Fruit fly (Drosophila melanogaster) whole organism, embryonic: ENCODE data around the gene mRF1.

Source experiments
- Atf-2 ChIP-seq: fragments of 200-800 bp; sonication (Bioruptor generic); optimal IDR thresholded peaks from 2 replicates; lab custom pipeline; 2016; ENCODE audit warnings: missing biosample characterization, missing genetic modification characterization
- Awh ChIP-seq: fragments of 200-800 bp; sonication (Bioruptor generic); IDR thresholded peaks from 2 replicates; pipeline ENCODE4, ENCODE4 v1.3.6; 2022; ENCODE audit warnings: missing biosample characterization, missing genetic modification characterization
- CG10267 ChIP-seq: fragments of 200-800 bp; sonication (Bioruptor generic); optimal IDR thresholded peaks from 2 replicates; lab custom pipeline; 2018; ENCODE audit warnings: missing biosample characterization, mild to moderate bottlenecking, missing genetic modification characterization, moderate library complexity
- CG11560 ChIP-seq: fragments of 200-800 bp; sonication (Bioruptor generic); IDR thresholded peaks from 3 replicates; pipeline ENCODE4 v1.3.6; 2022; ENCODE audit warnings: missing biosample characterization, missing genetic modification characterization
- CG12104 ChIP-seq: fragments of 200-800 bp; sonication (Bioruptor generic); optimal IDR thresholded peaks from 3 replicates; lab custom pipeline; 2016; ENCODE audit warnings: missing biosample characterization, missing genetic modification characterization
- CG12155 ChIP-seq: fragments of 200-800 bp; sonication (Bioruptor generic); optimal IDR thresholded peaks from 3 replicates; lab custom pipeline; 2016; ENCODE audit warnings: missing biosample characterization, missing genetic modification characterization
- CG12299 ChIP-seq: fragments of 200-800 bp; sonication (Bioruptor generic); optimal IDR thresholded peaks from 2 replicates; lab custom pipeline; 2018; ENCODE audit warnings: missing biosample characterization, mild to moderate bottlenecking, missing genetic modification characterization
- CG14710 ChIP-seq: fragments of 200-800 bp; sonication (Bioruptor generic); optimal IDR thresholded peaks from 3 replicates; lab custom pipeline; 2019; ENCODE audit warnings: missing biosample characterization, mild to moderate bottlenecking, missing genetic modification characterization, moderate library complexity
- CG16815 ChIP-seq: fragments of 200-800 bp; sonication (Bioruptor generic); optimal IDR thresholded peaks from 3 replicates; lab custom pipeline; 2017; ENCODE audit warnings: missing biosample characterization, mild to moderate bottlenecking, missing genetic modification characterization
- CG2889 ChIP-seq: fragments of 200-800 bp; sonication (Bioruptor generic); IDR thresholded peaks from 3 replicates; pipeline ENCODE4 v1.3.6; 2022; ENCODE audit warnings: missing biosample characterization, missing genetic modification characterization
- CG32767 ChIP-seq: fragments of 200-800 bp; sonication (Bioruptor generic); IDR thresholded peaks from 2 replicates; pipeline ENCODE4 v1.3.6; 2022; ENCODE audit warnings: missing biosample characterization, missing genetic modification characterization
- CG32772 ChIP-seq: fragments of 200-800 bp; sonication (Bioruptor generic); IDR thresholded peaks from 2 replicates; pipeline ENCODE4 v1.3.6; 2022; ENCODE audit warnings: missing biosample characterization, missing genetic modification characterization
- CG3281 ChIP-seq: fragments of 200-800 bp; sonication (Bioruptor generic); optimal IDR thresholded peaks from 3 replicates; lab custom pipeline; 2017; ENCODE audit warnings: missing biosample characterization, mild to moderate bottlenecking, missing genetic modification characterization
- CG3995 ChIP-seq: fragments of 200-800 bp; sonication (Bioruptor generic); optimal IDR thresholded peaks from 3 replicates; lab custom pipeline; 2016; ENCODE audit warnings: missing biosample characterization, missing genetic modification characterization
- CG4328 ChIP-seq: fragments of 200-800 bp; sonication (Bioruptor generic); optimal IDR thresholded peaks from 3 replicates; lab custom pipeline; 2017; ENCODE audit warnings: missing biosample characterization, missing genetic modification reagents, missing genetic modification characterization
- CrebB ChIP-seq: fragments of 200-800 bp; sonication (Bioruptor generic); optimal IDR thresholded peaks from 3 replicates; lab custom pipeline; 2018; ENCODE audit warnings: missing biosample characterization, mild to moderate bottlenecking, missing genetic modification characterization
- Dip2 ChIP-seq: fragments of 200-800 bp; sonication (Bioruptor generic); IDR thresholded peaks from 2 replicates; pipeline ENCODE4 v1.3.6; 2022; ENCODE audit warnings: missing biosample characterization, missing genetic modification characterization
- Doc3 ChIP-seq: fragments of 200-800 bp; sonication (Bioruptor generic); IDR thresholded peaks from 3 replicates; pipeline ENCODE4 v1.3.6; 2022; ENCODE audit warnings: missing biosample characterization, missing genetic modification characterization; ENCODE audit not compliant: partially characterized antibody
- ERR ChIP-seq: fragments of 200-800 bp; sonication (Bioruptor generic); optimal IDR thresholded peaks from 2 replicates; lab custom pipeline; 2016; ENCODE audit warnings: missing biosample characterization, missing genetic modification characterization
- Elba2 ChIP-seq: fragments of 200-800 bp; sonication (Bioruptor generic); optimal IDR thresholded peaks from 3 replicates; lab custom pipeline; 2016; ENCODE audit warnings: missing biosample characterization, missing genetic modification characterization
- Lhr ChIP-seq: fragments of 200-800 bp; sonication (Bioruptor generic); optimal IDR thresholded peaks from 3 replicates; lab custom pipeline; 2017; ENCODE audit warnings: mild to moderate bottlenecking, missing biosample characterization, missing genetic modification reagents, missing genetic modification characterization
- Mrtf ChIP-seq: fragments of 200-800 bp; sonication (Bioruptor generic); IDR thresholded peaks from 3 replicates; pipeline ENCODE4 v1.3.6; 2022; ENCODE audit warnings: missing biosample characterization, missing genetic modification characterization
- Oli ChIP-seq: fragments of 200-800 bp; sonication (Bioruptor generic); optimal IDR thresholded peaks from 2 replicates; lab custom pipeline; 2018; ENCODE audit warnings: missing biosample characterization, mild to moderate bottlenecking, missing genetic modification characterization, moderate library complexity
- Scr ChIP-seq: fragments of 200-800 bp; sonication (Bioruptor generic); IDR thresholded peaks from 2 replicates; pipeline ENCODE4 v1.3.6; 2022; ENCODE audit warnings: missing biosample characterization, missing genetic modification characterization; ENCODE audit not compliant: partially characterized antibody
- Sin3A ChIP-seq: fragments of >200 bp; optimal IDR thresholded peaks from 2 replicates; lab custom pipeline; 2018
- Six4 ChIP-seq: fragments of 200-800 bp; sonication (Bioruptor generic); optimal IDR thresholded peaks from 2 replicates; lab custom pipeline; 2016; ENCODE audit warnings: missing biosample characterization, missing genetic modification characterization
- Sry-δ ChIP-seq: fragments of 200-800 bp; sonication (Bioruptor generic); optimal IDR thresholded peaks from 2 replicates; lab custom pipeline; 2016; ENCODE audit warnings: missing biosample characterization, missing genetic modification characterization
- Trl ChIP-seq, 3 experiments: fragments of >200 bp in 2 of 3; fragments of 200-800 bp in 1 of 3; sonication (Bioruptor generic) in 1 of 3; optimal IDR thresholded peaks; 2 replicates in 1 of 3; 3 replicates in 2 of 3; lab custom pipeline; 2016 to 2017; ENCODE audit warnings: missing biosample characterization in 1 of 3, missing genetic modification characterization in 1 of 3
- abd-A ChIP-seq: fragments of 200-800 bp; sonication (Bioruptor generic); optimal IDR thresholded peaks from 3 replicates; lab custom pipeline; 2019; ENCODE audit warnings: missing biosample characterization, mild to moderate bottlenecking, missing genetic modification characterization, moderate library complexity
- amos ChIP-seq: fragments of 200-800 bp; sonication (Bioruptor generic); IDR thresholded peaks from 2 replicates; pipeline ENCODE4 v1.3.6; 2022; ENCODE audit warnings: missing biosample characterization, missing genetic modification characterization; ENCODE audit not compliant: partially characterized antibody
- ara ChIP-seq: fragments of 200-800 bp; sonication (Bioruptor generic); IDR thresholded peaks from 2 replicates; pipeline ENCODE4 v1.3.6; 2022; ENCODE audit warnings: missing biosample characterization, missing genetic modification characterization
- bbx ChIP-seq: fragments of 200-800 bp; sonication (Bioruptor generic); IDR thresholded peaks from 2 replicates; pipeline ENCODE4 v1.3.6; 2022; ENCODE audit warnings: missing biosample characterization, missing genetic modification characterization; ENCODE audit not compliant: partially characterized antibody
- bowl ChIP-seq: fragments of 200-800 bp; sonication (Bioruptor generic); IDR thresholded peaks from 2 replicates; pipeline ENCODE4 v1.3.6; 2022; ENCODE audit warnings: missing biosample characterization, missing genetic modification characterization
- corto ChIP-seq: fragments of 200-800 bp; sonication (Bioruptor generic); optimal IDR thresholded peaks from 2 replicates; lab custom pipeline; 2016; ENCODE audit warnings: missing biosample characterization, mild to moderate bottlenecking, missing genetic modification characterization, moderate library complexity
- dysf ChIP-seq: fragments of 200-800 bp; sonication (Bioruptor generic); IDR thresholded peaks from 3 replicates; pipeline ENCODE4 v1.3.6; 2022; ENCODE audit warnings: missing biosample characterization, missing genetic modification characterization
- ewg ChIP-seq: fragments of 200-800 bp; sonication (Bioruptor generic); optimal IDR thresholded peaks from 3 replicates; lab custom pipeline; 2017; ENCODE audit warnings: mild to moderate bottlenecking, missing biosample characterization, missing genetic modification reagents, missing genetic modification characterization
- grn ChIP-seq: fragments of 200-800 bp; sonication (Bioruptor generic); optimal IDR thresholded peaks from 3 replicates; lab custom pipeline; 2017; ENCODE audit warnings: missing biosample characterization, missing genetic modification characterization
- ind ChIP-seq: fragments of 200-800 bp; sonication (Bioruptor generic); optimal IDR thresholded peaks from 3 replicates; lab custom pipeline; 2016; ENCODE audit warnings: missing biosample characterization, missing genetic modification characterization
- klu ChIP-seq: fragments of 200-800 bp; sonication (Bioruptor generic); IDR thresholded peaks from 2 replicates; pipeline ENCODE4 v1.3.6; 2022; ENCODE audit warnings: missing biosample characterization, missing genetic modification characterization
- luna ChIP-seq: fragments of 200-800 bp; sonication (Bioruptor generic); optimal IDR thresholded peaks from 2 replicates; lab custom pipeline; 2016; ENCODE audit warnings: missing biosample characterization, missing genetic modification characterization
- mam ChIP-seq: fragments of 200-800 bp; sonication (Bioruptor generic); optimal IDR thresholded peaks from 3 replicates; lab custom pipeline; 2016; ENCODE audit warnings: missing biosample characterization, missing genetic modification characterization
- mirr ChIP-seq: fragments of 200-800 bp; sonication (Bioruptor generic); optimal IDR thresholded peaks from 3 replicates; lab custom pipeline; 2018; ENCODE audit warnings: missing biosample characterization, mild to moderate bottlenecking, missing genetic modification characterization
- pan ChIP-seq, 4 experiments: fragments of >200 bp in 3 of 4; fragments of 200-800 bp in 1 of 4; sonication (Bioruptor generic) in 1 of 4; optimal IDR thresholded peaks in 3 of 4; IDR thresholded peaks in 1 of 4; 2 replicates each; pipeline versions ENCODE4 v1.3.6 to Lab custom; 2017 to 2022; ENCODE audit warnings: missing biosample characterization in 2 of 4, missing genetic modification characterization in 2 of 4, mixed read lengths in 1 of 4
- peb ChIP-seq: fragments of 200-800 bp; sonication (Bioruptor generic); IDR thresholded peaks from 2 replicates; pipeline ENCODE4 v1.3.6; 2022; ENCODE audit warnings: missing biosample characterization, missing genetic modification characterization
- schlank ChIP-seq: fragments of 200-800 bp; sonication (Bioruptor generic); optimal IDR thresholded peaks from 2 replicates; lab custom pipeline; 2018; ENCODE audit warnings: missing biosample characterization, mild to moderate bottlenecking, missing genetic modification characterization
- so ChIP-seq: fragments of 200-800 bp; sonication (Bioruptor generic); IDR thresholded peaks from 3 replicates; pipeline ENCODE4 v1.3.6; 2022; ENCODE audit warnings: missing biosample characterization, missing genetic modification characterization
- sug ChIP-seq: fragments of 200-800 bp; optimal IDR thresholded peaks from 2 replicates; lab custom pipeline; 2019; ENCODE audit warnings: missing biosample characterization, mild to moderate bottlenecking, missing genetic modification characterization, moderate library complexity
- twi ChIP-seq: fragments of 200-800 bp; optimal IDR thresholded peaks from 2 replicates; lab custom pipeline; 2019; ENCODE audit warnings: missing biosample characterization, mild to moderate bottlenecking, missing genetic modification characterization, moderate library complexity
- vvl ChIP-seq: fragments of 200-800 bp; sonication (Bioruptor generic); IDR thresholded peaks from 2 replicates; pipeline ENCODE4 v1.3.6; 2022; ENCODE audit warnings: missing biosample characterization, missing genetic modification characterization

Gene mRF1

DNA sequence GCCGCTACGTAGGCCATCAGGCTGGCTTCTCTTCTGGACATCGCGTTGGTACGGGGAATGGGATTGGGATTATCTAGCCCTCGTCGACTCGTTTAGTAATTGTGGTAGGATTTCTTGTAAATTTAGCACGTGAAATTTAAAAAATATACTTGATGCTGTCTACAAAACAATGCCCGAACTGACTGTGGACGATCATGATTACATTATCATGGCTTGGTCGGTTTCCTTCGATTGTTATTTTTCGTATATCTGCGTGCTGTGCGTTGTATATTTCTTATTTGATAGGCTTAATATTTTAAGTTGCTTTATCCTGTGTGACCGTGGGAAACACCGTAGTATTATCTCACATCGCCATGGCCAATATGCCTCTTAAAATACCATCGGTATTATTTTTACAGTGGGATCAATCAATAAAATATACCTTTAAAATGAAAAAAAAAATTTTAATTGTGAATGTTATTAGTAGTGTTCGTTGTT is 16.8 kb upstream of the mRF1 start, which contains the start of gene CG16972 (continued):
- TF ChIP-seq Elba2 (peak; percentile 30), Awh (0 out of 2 replicates have a peak, but pooled peaks have one; percentile 9), CG12155 (GFP tag; lab: Kevin White, UChicago) (no peak), ara (GFP tag; lab: Robert Waterston, UW) (0 out of 2 replicates have a peak, but pooled peaks have one; percentile 1), mirr (no peak), ind (no peak), corto (GFP tag; lab: Kevin White, UChicago) (no peak), twi (tag; lab: Kevin White, UChicago) (no peak), abd-A (tag; lab: Kevin White, UChicago) (no peak), dysf (GFP tag; lab: Robert Waterston, UW) (peak; percentile 40; the same call in 1 of the 3 replicates), Scr (GFP tag; lab: Robert Waterston, UW) (no peak), Atf-2 (GFP tag; lab: Kevin White, UChicago) (no peak), CG4328 (GFP tag; lab: Kevin White, UChicago) (no peak), CG14710 (no peak), so (GFP tag; lab: Robert Waterston, UW) (no peak), Oli (tag; lab: Kevin White, UChicago) (no peak), pan (optimal IDR thresholded peaks at IDR 0.05; lab: Kevin White, UChicago) (no peak), pan (GFP tag; optimal IDR thresholded peaks at IDR 0.05 in 1 of 2, IDR thresholded peaks at IDR 0.05 in 1 of 2) (peak in 1 of 2 experiments; percentile 53), Doc3 (no peak)

DNA sequence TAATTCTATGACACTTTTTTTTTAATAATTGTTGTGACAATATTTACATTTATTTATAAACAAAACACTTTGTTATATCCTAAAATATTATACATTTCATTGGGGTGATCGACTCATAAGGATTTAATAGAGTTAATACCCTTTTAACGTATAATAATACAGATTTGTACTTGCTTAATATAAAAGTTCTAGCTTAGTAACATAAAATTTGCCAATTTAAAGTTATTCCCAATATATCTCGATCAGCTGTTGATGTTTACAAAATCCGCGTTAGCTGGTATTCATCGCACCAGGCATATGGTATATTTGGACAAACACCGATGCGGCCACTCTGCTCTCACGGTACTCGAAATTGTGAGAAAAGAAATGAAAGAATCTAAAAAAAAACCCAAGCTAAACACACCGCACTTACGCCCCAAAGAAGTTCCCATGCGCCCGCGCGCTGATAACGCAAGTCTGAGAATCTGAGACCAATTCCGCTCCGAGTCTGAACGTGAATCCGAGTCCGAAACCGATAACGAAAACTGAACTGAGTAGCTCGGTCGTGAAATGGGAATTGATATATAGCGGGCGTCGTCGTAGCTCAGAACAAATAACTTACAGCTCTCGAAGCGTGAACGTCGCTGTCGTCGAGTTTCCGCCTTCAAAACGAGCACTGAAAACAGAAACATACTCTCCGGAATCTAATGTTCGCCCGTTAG is 16.2 kb upstream of the mRF1 start, which contains the start of gene Pect:
TSS of gene Pect (plus strand) at position 326 of the 701 bp plus-strand sequence.
- TF ChIP-seq CG14710 = peak; percentile 69
- no peak for TF ChIP-seq CG11560 (tag; lab: Robert Waterston, UW)
- peak; percentile 98 for TF ChIP-seq ewg (GFP tag; lab: Kevin White, UChicago)
- peak; percentile 42 for TF ChIP-seq CrebB (tag; lab: Kevin White, UChicago)
- no peak for TF ChIP-seq CG32772 (GFP tag; lab: Robert Waterston, UW)
- TF ChIP-seq Lhr (GFP tag; lab: Kevin White, UChicago) = peak; percentile 60
- TF ChIP-seq CG3281 (GFP tag; lab: Kevin White, UChicago) = no peak
- peak; percentile 7 for TF ChIP-seq ERR
- TF ChIP-seq peb (GFP tag; lab: Robert Waterston, UW) = no peak
- no peak for TF ChIP-seq grn (GFP tag; lab: Kevin White, UChicago)
- no peak for TF ChIP-seq CG3995 (GFP tag; lab: Kevin White, UChicago)
- TF ChIP-seq Six4 = peak; percentile 4
- TF ChIP-seq CG12104 = peak; percentile 8
- TF ChIP-seq CG12299 (tag; lab: Kevin White, UChicago) = peak; percentile 49
- no peak for TF ChIP-seq CG16815 (GFP tag; lab: Kevin White, UChicago)
- peak; percentile 49 for TF ChIP-seq bbx (GFP tag; lab: Robert Waterston, UW)
- peak; percentile 18; the same call in 1 of the 2 replicates for TF ChIP-seq vvl (GFP tag; lab: Robert Waterston, UW)
- no peak for TF ChIP-seq klu (GFP tag; lab: Robert Waterston, UW)
- TF ChIP-seq Mrtf (GFP tag; lab: Robert Waterston, UW) = no peak
- no peak for TF ChIP-seq luna (GFP tag; lab: Kevin White, UChicago)
- no peak for TF ChIP-seq Dip2
- TF ChIP-seq ara (GFP tag; lab: Robert Waterston, UW) = no peak
- TF ChIP-seq mam (GFP tag; lab: Kevin White, UChicago) = no peak
- TF ChIP-seq amos (GFP tag; lab: Robert Waterston, UW) = peak; percentile 64
- TF ChIP-seq CG10267 (tag; lab: Kevin White, UChicago) = peak; percentile 60
- TF ChIP-seq CG32767 (GFP tag; lab: Robert Waterston, UW) = no peak
- TF ChIP-seq Sry-δ (GFP tag; lab: Kevin White, UChicago) = peak; percentile 53
- TF ChIP-seq Sin3A = peak; percentile 19
- TF ChIP-seq bowl = no peak
- TF ChIP-seq Trl (optimal IDR thresholded peaks at IDR 0.05; lab: Kevin White, UChicago) = peak in 1 of 2 experiments; percentile 66
- TF ChIP-seq Trl (GFP tag; optimal IDR thresholded peaks at IDR 0.05; lab: Kevin White, UChicago) = no peak
- peak; percentile 16 for TF ChIP-seq schlank (tag; lab: Kevin White, UChicago)
- peak; percentile 29 for TF ChIP-seq sug
- no peak for TF ChIP-seq CG2889 (GFP tag; lab: Robert Waterston, UW)
